Fruit fly (Drosophila melanogaster): ENCODE data around the gene Csl4.
A peak's percentile ranks its signal among the peaks of the same experiment; 100 is the strongest.

The Csl4 gene

dm6 chr2L:11123499-11123898 lies at the start of gene Csl4, which contains the start of gene Nup160 (continued):
- peak; percentile 79 for TF ChIP-seq Dad (GFP tag; optimal IDR thresholded peaks at IDR 0.05)
- peak; percentile 62 for TF ChIP-seq esg (GFP tag; conservative IDR thresholded peaks at IDR 0.05)
- peak; percentile 82 for TF ChIP-seq CG11456 (GFP tag; IDR thresholded peaks at IDR 0.05)
- TF ChIP-seq HLH4C (GFP tag; IDR thresholded peaks at IDR 0.05; ENCODE audit: partially characterized antibody) = no peak
- TF ChIP-seq Med (GFP tag) = peak; percentile 98
- no peak for TF ChIP-seq Hmr (GFP tag; optimal IDR thresholded peaks at IDR 0.05)
- TF ChIP-seq gsb (GFP tag; IDR thresholded peaks at IDR 0.05) = no peak
- no peak for TF ChIP-seq hb (GFP tag; IDR thresholded peaks at IDR 0.05; ENCODE audit: partially characterized antibody)
- TF ChIP-seq pzg (GFP tag; optimal IDR thresholded peaks at IDR 0.05) = peak; percentile 67
- TF ChIP-seq Gug (GFP tag; IDR thresholded peaks at IDR 0.05) = peak; percentile 66; the same call in 2 of the 4 replicates
- TF ChIP-seq CG34224 (GFP tag; IDR thresholded peaks at IDR 0.05; ENCODE audit: partially characterized antibody) = peak; percentile 34; the same call in 1 of the 3 replicates
- no peak for TF ChIP-seq eve (GFP tag; optimal IDR thresholded peaks at IDR 0.05)
- TF ChIP-seq tin (GFP tag; optimal IDR thresholded peaks at IDR 0.05) = peak; percentile 86
- TF ChIP-seq CG10147 (GFP tag; optimal IDR thresholded peaks at IDR 0.05) = no peak
- no peak for TF ChIP-seq CG1024 (GFP tag; IDR thresholded peaks at IDR 0.05)
- peak; percentile 87 for TF ChIP-seq vfl (GFP tag; optimal IDR thresholded peaks at IDR 0.05)
- TF ChIP-seq Six4 (GFP tag; optimal IDR thresholded peaks at IDR 0.05) = peak; percentile 57
- TF ChIP-seq inv (GFP tag; IDR thresholded peaks at IDR 0.05; ENCODE audit: partially characterized antibody) = no peak
- peak; percentile 90 for TF ChIP-seq HLH54F (GFP tag; optimal IDR thresholded peaks at IDR 0.05)
- TF ChIP-seq ken (GFP tag; IDR thresholded peaks at IDR 0.05) = peak; percentile 85
- no peak for TF ChIP-seq CG6791 (GFP tag; IDR thresholded peaks at IDR 0.05; ENCODE audit: partially characterized antibody)
- no peak for TF ChIP-seq amos (GFP tag; IDR thresholded peaks at IDR 0.05; ENCODE audit: partially characterized antibody)
- TF ChIP-seq lmd (GFP tag; IDR thresholded peaks at IDR 0.05) = peak; percentile 70
- TF ChIP-seq CG8388 (GFP tag; optimal IDR thresholded peaks at IDR 0.05) = no peak
- TF ChIP-seq mirr (GFP tag; optimal IDR thresholded peaks at IDR 0.05) = no peak
- peak; percentile 79 for TF ChIP-seq eyg (GFP tag; optimal IDR thresholded peaks at IDR 0.05)
- 0 out of 3 replicates have a peak, but pooled peaks have one; percentile 37 for TF ChIP-seq Optix (GFP tag; IDR thresholded peaks at IDR 0.05)
- TF ChIP-seq CG9437 (GFP tag; optimal IDR thresholded peaks at IDR 0.05) = peak; percentile 51
- peak; percentile 61 for TF ChIP-seq NK7.1 (GFP tag; optimal IDR thresholded peaks at IDR 0.05)
- TF ChIP-seq zen2 (GFP tag; IDR thresholded peaks at IDR 0.05; ENCODE audit: partially characterized antibody) = no peak
- 0 out of 3 replicates have a peak, but pooled peaks have one; percentile 62 for TF ChIP-seq otp (GFP tag; IDR thresholded peaks at IDR 0.05)
- no peak for TF ChIP-seq CG2712 (tag; optimal IDR thresholded peaks at IDR 0.05)
- peak; percentile 92 for TF ChIP-seq gro (GFP tag; optimal IDR thresholded peaks at IDR 0.05)
- no peak for TF ChIP-seq Lpt (GFP tag; optimal IDR thresholded peaks at IDR 0.05)
- TF ChIP-seq trem (tag; optimal IDR thresholded peaks at IDR 0.05) = peak; percentile 83
- TF ChIP-seq CG33213 (GFP tag; optimal IDR thresholded peaks at IDR 0.05) = peak; percentile 78
- peak; percentile 98 for TF ChIP-seq sens (GFP tag)
- peak; percentile 35 for TF ChIP-seq CG3163 (GFP tag; optimal IDR thresholded peaks at IDR 0.05)
- TF ChIP-seq CG12942 (GFP tag; optimal IDR thresholded peaks at IDR 0.05) = peak; percentile 69
- TF ChIP-seq CG10366 (GFP tag; IDR thresholded peaks at IDR 0.05) = peak; percentile 76
- TF ChIP-seq mld (GFP tag; IDR thresholded peaks at IDR 0.05; ENCODE audit: partially characterized antibody) = no peak
- TF ChIP-seq Ssrp (tag; optimal IDR thresholded peaks at IDR 0.05) = peak; percentile 51
- TF ChIP-seq az2 (GFP tag; optimal IDR thresholded peaks at IDR 0.05) = peak; percentile 96
- TF ChIP-seq ems (GFP tag; optimal IDR thresholded peaks at IDR 0.05) = peak; percentile 86
- no peak for TF ChIP-seq CG8281 (tag; optimal IDR thresholded peaks at IDR 0.05)
- peak; percentile 54 for TF ChIP-seq fd3F (GFP tag; optimal IDR thresholded peaks at IDR 0.05)
- no peak for TF ChIP-seq Hr78 (GFP tag; optimal IDR thresholded peaks at IDR 0.05)
- peak; percentile 83 for TF ChIP-seq Xrp1 (GFP tag; IDR thresholded peaks at IDR 0.05)
- no peak for TF ChIP-seq Mrtf (GFP tag; IDR thresholded peaks at IDR 0.05)
- TF ChIP-seq Adf1 (GFP tag; IDR thresholded peaks at IDR 0.05) = peak; percentile 34
- no peak for TF ChIP-seq hth (optimal IDR thresholded peaks at IDR 0.05)

Data from whole organism, embryonic.